Worm (Caenorhabditis elegans) whole organism, L1 larva: ENCODE measurements around the gene C09F5.1.

Experiments used
- C16A3.4 ChIP-seq: fragments of 150-350 bp; optimal IDR thresholded peaks from 2 replicates; lab custom pipeline; 2014; ENCODE audit warnings: missing biosample characterization, missing genetic modification characterization
- F16B12.6 ChIP-seq: fragments of 150-350 bp; optimal IDR thresholded peaks from 2 replicates; lab custom pipeline; 2014; ENCODE audit warnings: missing biosample characterization, missing genetic modification characterization
- alr-1 ChIP-seq: fragments of 200-800 bp; sonication (Bioruptor generic); optimal IDR thresholded peaks from 2 replicates; lab custom pipeline; 2018; ENCODE audit warnings: borderline replicate concordance, mild to moderate bottlenecking, missing genetic modification characterization, missing compliant biosample characterization
- blmp-1 ChIP-seq: fragments of 150-350 bp; optimal IDR thresholded peaks from 2 replicates; lab custom pipeline; 2014; ENCODE audit warnings: missing biosample characterization, missing genetic modification characterization
- ceh-82 ChIP-seq, 3 experiments: fragments of 150-350 bp in 1 of 3; sonication (generic microtip) in 2 of 3; optimal IDR thresholded peaks; 2 replicates each; lab custom pipeline; 2014 to 2017; ENCODE audit warnings: missing biosample characterization in 3 of 3, missing genetic modification characterization in 3 of 3
- ceh-88 ChIP-seq: fragments of 200-800 bp; sonication (Bioruptor generic); IDR thresholded peaks from 2 replicates; pipeline ENCODE4 v1.3.6; 2022; ENCODE audit warnings: missing genetic modification characterization, missing compliant biosample characterization
- ces-1 ChIP-seq: fragments of 150-350 bp; optimal IDR thresholded peaks from 2 replicates; lab custom pipeline; 2014; ENCODE audit warnings: missing biosample characterization, missing genetic modification reagents, missing genetic modification characterization
- dpl-1 ChIP-seq, 3 experiments: fragments of 150-350 bp in 2 of 3; sonication (generic microtip) in 1 of 3; optimal IDR thresholded peaks; 2 replicates each; lab custom pipeline; 2014 to 2017; ENCODE audit warnings: missing biosample characterization in 3 of 3, missing genetic modification characterization in 3 of 3, missing genetic modification reagents in 3 of 3
- efl-1 ChIP-seq, 4 experiments: fragments of 150-350 bp; optimal IDR thresholded peaks in 3 of 4; peaks in 1 of 4; 1 replicate in 1 of 4; 2 replicates in 3 of 4; lab custom pipeline; 2014; ENCODE audit warnings: missing biosample characterization in 2 of 4, missing genetic modification characterization in 2 of 4, missing genetic modification reagents in 2 of 4
- elt-3 ChIP-seq, 6 experiments: fragments of 150-350 bp in 1 of 6; sonication (generic microtip); optimal IDR thresholded peaks; 2 replicates each; lab custom pipeline; 2017 to 2018; ENCODE audit warnings: missing biosample characterization in 6 of 6, missing genetic modification characterization in 6 of 6, inconsistent platforms in 1 of 6
- ets-5 ChIP-seq: fragments of 200-800 bp; sonication (Bioruptor generic); IDR thresholded peaks from 2 replicates; pipeline ENCODE4 v1.3.6; 2022; ENCODE audit warnings: missing genetic modification characterization, missing compliant biosample characterization
- fkh-8 ChIP-seq: sonication (generic microtip); optimal IDR thresholded peaks from 2 replicates; lab custom pipeline; 2016; ENCODE audit warnings: mild to moderate bottlenecking, missing genetic modification characterization, missing compliant biosample characterization
- fos-1 ChIP-seq: fragments of 150-350 bp; optimal IDR thresholded peaks from 2 replicates; lab custom pipeline; 2014; ENCODE audit warnings: missing biosample characterization, missing genetic modification characterization
- grh-1 ChIP-seq: fragments of 200-800 bp; sonication (Bioruptor generic); IDR thresholded peaks from 2 replicates; pipeline ENCODE4 v1.3.6; 2022; ENCODE audit warnings: missing genetic modification reagents, missing genetic modification characterization, missing compliant biosample characterization
- hlh-17 ChIP-seq: fragments of 200-800 bp; sonication (Bioruptor generic); optimal IDR thresholded peaks from 2 replicates; lab custom pipeline; 2018; ENCODE audit warnings: missing genetic modification characterization, mild to moderate bottlenecking, missing compliant biosample characterization, moderate library complexity, borderline replicate concordance
- lin-13 ChIP-seq: fragments of 150-350 bp; optimal IDR thresholded peaks from 2 replicates; lab custom pipeline; 2014; ENCODE audit warnings: missing biosample characterization, missing genetic modification reagents, missing genetic modification characterization
- lin-15B ChIP-seq: fragments of 150-350 bp; sonication (generic microtip); optimal IDR thresholded peaks from 3 replicates; lab custom pipeline; 2014; ENCODE audit warnings: missing biosample characterization, missing genetic modification characterization
- lin-35 ChIP-seq, 2 experiments: fragments of 150-350 bp; optimal IDR thresholded peaks; 2 replicates each; lab custom pipeline; 2014; ENCODE audit warnings: missing biosample characterization in 2 of 2, missing genetic modification characterization in 2 of 2, missing genetic modification reagents in 2 of 2
- lin-39 ChIP-seq: fragments of 150-350 bp; optimal IDR thresholded peaks from 2 replicates; lab custom pipeline; 2014; ENCODE audit warnings: missing biosample characterization, missing genetic modification reagents, missing genetic modification characterization
- lir-3 ChIP-seq: sonication (generic microtip); optimal IDR thresholded peaks from 2 replicates; lab custom pipeline; 2016; ENCODE audit warnings: mild to moderate bottlenecking, missing genetic modification characterization, moderate library complexity, missing compliant biosample characterization; ENCODE audit not compliant: poor library complexity
- lsy-2 ChIP-seq, 2 experiments: fragments of 150-350 bp; optimal IDR thresholded peaks; 2 replicates each; lab custom pipeline; 2014; ENCODE audit warnings: missing biosample characterization in 2 of 2, missing genetic modification characterization in 2 of 2
- mdl-1 ChIP-seq, 2 experiments: fragments of 150-350 bp; optimal IDR thresholded peaks; 2 replicates each; lab custom pipeline; 2014 to 2017; ENCODE audit warnings: missing biosample characterization in 2 of 2, missing genetic modification characterization in 2 of 2, inconsistent platforms in 1 of 2
- mef-2 ChIP-seq: fragments of 150-350 bp; optimal IDR thresholded peaks from 2 replicates; lab custom pipeline; 2014; ENCODE audit warnings: missing biosample characterization, missing genetic modification characterization
- nhr-12 ChIP-seq: sonication (generic microtip); optimal IDR thresholded peaks from 2 replicates; lab custom pipeline; 2017; ENCODE audit warnings: missing biosample characterization, missing genetic modification characterization
- nhr-19 ChIP-seq: fragments of 200-800 bp; sonication (Bioruptor generic); conservative IDR thresholded peaks from 2 replicates; pipeline ENCODE4 v1.3.6; 2022; ENCODE audit warnings: missing genetic modification characterization, missing compliant biosample characterization
- nhr-237 ChIP-seq: fragments of 150-350 bp; optimal IDR thresholded peaks from 2 replicates; lab custom pipeline; 2014; ENCODE audit warnings: missing biosample characterization, missing genetic modification characterization
- nhr-47 ChIP-seq: sonication (generic microtip); optimal IDR thresholded peaks from 2 replicates; lab custom pipeline; 2016; ENCODE audit warnings: mild to moderate bottlenecking, missing genetic modification characterization, moderate library complexity, missing compliant biosample characterization
- nhr-85 ChIP-seq: sonication (generic microtip); peaks from one replicate; lab custom pipeline; 2016; ENCODE audit warnings: missing genetic modification characterization, inconsistent platforms, missing compliant biosample characterization
- pag-3 ChIP-seq: sonication (generic microtip); optimal IDR thresholded peaks from 2 replicates; lab custom pipeline; 2017; ENCODE audit warnings: missing genetic modification characterization, mild to moderate bottlenecking, missing compliant biosample characterization, antibody characterized with exemption, borderline replicate concordance; ENCODE audit not compliant: insufficient read depth
- pqm-1 ChIP-seq: sonication (generic microtip); optimal IDR thresholded peaks from 3 replicates; lab custom pipeline; 2017; ENCODE audit warnings: missing biosample characterization, missing genetic modification characterization
- rnt-1 ChIP-seq: sonication (generic microtip); optimal IDR thresholded peaks from 2 replicates; lab custom pipeline; 2016; ENCODE audit warnings: mild to moderate bottlenecking, missing genetic modification characterization, moderate library complexity, missing compliant biosample characterization
- sptf-1 ChIP-seq: fragments of 150-350 bp; optimal IDR thresholded peaks from 2 replicates; lab custom pipeline; 2014; ENCODE audit warnings: missing biosample characterization, missing genetic modification characterization
- sup-37 ChIP-seq: fragments of 200-800 bp; sonication (Bioruptor generic); optimal IDR thresholded peaks from 2 replicates; lab custom pipeline; 2018; ENCODE audit warnings: mild to moderate bottlenecking, missing genetic modification characterization, missing compliant biosample characterization
- tlp-1 ChIP-seq: fragments of 150-350 bp; optimal IDR thresholded peaks from 2 replicates; lab custom pipeline; 2014; ENCODE audit warnings: missing biosample characterization, missing genetic modification characterization
- unc-130 ChIP-seq: fragments of 150-350 bp; optimal IDR thresholded peaks from 2 replicates; lab custom pipeline; 2017; ENCODE audit warnings: missing biosample characterization, missing genetic modification characterization, inconsistent platforms
- unc-30 ChIP-seq: sonication (generic microtip); optimal IDR thresholded peaks from 2 replicates; lab custom pipeline; 2017; ENCODE audit warnings: missing biosample characterization, missing genetic modification characterization
- unc-86 ChIP-seq: sonication (generic microtip); optimal IDR thresholded peaks from 2 replicates; lab custom pipeline; 2016; ENCODE audit warnings: missing genetic modification characterization, missing compliant biosample characterization
- unc-98 ChIP-seq: fragments of 200-800 bp; sonication (Bioruptor generic); IDR thresholded peaks from 2 replicates; pipeline ENCODE4 v1.3.6; 2022; ENCODE audit warnings: missing genetic modification characterization, missing compliant biosample characterization
- vab-15 ChIP-seq: sonication (generic microtip); optimal IDR thresholded peaks from 2 replicates; lab custom pipeline; 2017; ENCODE audit warnings: missing genotype, mild to moderate bottlenecking, missing genetic modification characterization, missing compliant biosample characterization
- xbp-1 ChIP-seq: sonication (generic microtip); optimal IDR thresholded peaks from 2 replicates; lab custom pipeline; 2016; ENCODE audit warnings: missing genetic modification characterization, missing compliant biosample characterization

The C09F5.1 gene

ce11 chrIII:640198-640803 is 18.2 kb upstream of the C09F5.1 start, which contains the start of the genes tag-266 and tag-267 (continued):
- no peak for TF ChIP-seq hlh-17 (GFP tag; lab: Kevin White, UChicago)
- TF ChIP-seq C16A3.4 (tag; lab: Kevin White, UChicago), result peak; percentile 87
- TF ChIP-seq fos-1, result peak; percentile 55
- no peak for TF ChIP-seq nhr-12
- TF ChIP-seq rnt-1 (tag; lab: Kevin White, UChicago), result peak; percentile 76
- peak; percentile 59 to 62 for TF ChIP-seq efl-1 (optimal IDR thresholded peaks at IDR 0.05; lab: Kevin White, UChicago)
- peak; percentile 64 to 91 for TF ChIP-seq efl-1 (GFP tag; optimal IDR thresholded peaks at IDR 0.05 in 1 of 2; lab: Kevin White, UChicago)
- peak; percentile 90 for TF ChIP-seq fkh-8 (tag; lab: Kevin White, UChicago)
- TF ChIP-seq mdl-1 (tag; optimal IDR thresholded peaks at IDR 0.05; lab: Kevin White, UChicago), result no peak
- no peak for TF ChIP-seq ces-1 (GFP tag; lab: Kevin White, UChicago)
- TF ChIP-seq blmp-1 (tag; lab: Kevin White, UChicago), result peak; percentile 18
- peak; percentile 40 for TF ChIP-seq lin-15B (tag; lab: Kevin White, UChicago)
- peak; percentile 69 for TF ChIP-seq nhr-237
- peak; percentile 58 for TF ChIP-seq nhr-19 (GFP tag; lab: Robert Waterston, UW)
- TF ChIP-seq elt-3 (tag; optimal IDR thresholded peaks at IDR 0.05; lab: Kevin White, UChicago), result no peak
- no peak for TF ChIP-seq sptf-1 (tag; lab: Kevin White, UChicago)
- TF ChIP-seq ceh-88 (GFP tag; lab: Robert Waterston, UW), result peak; percentile 83; the same call in 1 of the 2 replicates
- no peak for TF ChIP-seq grh-1 (GFP tag; lab: Robert Waterston, UW)
- no peak for TF ChIP-seq tlp-1 (tag; lab: Kevin White, UChicago)
- TF ChIP-seq pag-3 (tag; lab: Kevin White, UChicago), result no peak
- TF ChIP-seq unc-130 (tag; lab: Kevin White, UChicago), result peak; percentile 44
- TF ChIP-seq lsy-2 (tag; optimal IDR thresholded peaks at IDR 0.05; lab: Kevin White, UChicago), result peak; percentile 61 to 83
- TF ChIP-seq nhr-85 (tag; lab: Kevin White, UChicago), result peak; percentile 86
- peak; percentile 88 for TF ChIP-seq nhr-47 (tag; lab: Kevin White, UChicago)
- no peak for TF ChIP-seq pqm-1 (tag; lab: Kevin White, UChicago)
- TF ChIP-seq lin-39 (tag; lab: Kevin White, UChicago), result peak; percentile 4

ce11 chrIII:641759-642158 is 16.8 kb upstream of the C09F5.1 start, which contains the start of gene W06E11.1:
W06E11.1 (plus strand) TSS chrIII:642059.
- TF ChIP-seq blmp-1 (tag; lab: Kevin White, UChicago), result no peak
- no peak for TF ChIP-seq unc-98 (GFP tag; lab: Robert Waterston, UW)
- TF ChIP-seq lin-35 (GFP tag; optimal IDR thresholded peaks at IDR 0.05; lab: Kevin White, UChicago), result no peak
- no peak for TF ChIP-seq lin-13 (GFP tag; lab: Kevin White, UChicago)
- no peak for TF ChIP-seq dpl-1 (GFP tag; optimal IDR thresholded peaks at IDR 0.05; lab: Kevin White, UChicago)
- no peak for TF ChIP-seq unc-86 (tag; lab: Kevin White, UChicago)

- no peak for TF ChIP-seq nhr-47 (tag; lab: Kevin White, UChicago)
- TF ChIP-seq lin-39 (tag; lab: Kevin White, UChicago), result no peak
- no peak for TF ChIP-seq sptf-1 (tag; lab: Kevin White, UChicago)
- no peak for TF ChIP-seq efl-1 (optimal IDR thresholded peaks at IDR 0.05; lab: Kevin White, UChicago)
- peak in 1 of 2 experiments; percentile 76 for TF ChIP-seq efl-1 (GFP tag; optimal IDR thresholded peaks at IDR 0.05 in 1 of 2; lab: Kevin White, UChicago)
- TF ChIP-seq rnt-1 (tag; lab: Kevin White, UChicago), result no peak
Measured at ce11 chrIII:644660-645059, 13.8 kb upstream of the C09F5.1 start.

DNA sequence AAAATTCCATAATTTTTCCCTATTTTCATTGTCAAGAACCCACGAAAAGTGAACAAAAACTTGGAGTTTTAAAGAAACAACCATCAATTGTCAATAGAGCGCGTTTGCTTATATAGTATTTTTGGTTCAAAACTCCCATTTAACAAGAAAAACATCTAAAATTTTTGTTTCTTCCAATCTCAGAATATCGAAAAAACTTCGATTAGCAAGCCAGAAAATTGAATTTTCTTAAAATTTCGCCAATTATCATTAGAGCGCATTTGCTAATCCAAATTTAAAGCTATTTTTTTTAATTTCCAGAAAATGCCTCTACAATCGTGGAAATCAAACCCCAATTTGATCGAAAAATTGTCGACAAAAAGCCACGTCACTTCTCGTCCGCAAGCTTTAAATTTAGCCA is 12.1 kb upstream of the C09F5.1 start, which contains the start of gene orai-1:
Gene orai-1 (plus strand): TSS at position 301 of the 400 bp plus-strand sequence.
- TF ChIP-seq pqm-1 (tag; lab: Kevin White, UChicago) (no peak), lin-13 (GFP tag; lab: Kevin White, UChicago) (no peak), lir-3 (tag; lab: Kevin White, UChicago) (no peak), nhr-12 (no peak), unc-30 (tag; lab: Kevin White, UChicago) (no peak), F16B12.6 (no peak), xbp-1 (no peak), vab-15 (tag; lab: Kevin White, UChicago) (no peak), alr-1 (tag; lab: Kevin White, UChicago) (no peak), mef-2 (no peak), ceh-88 (GFP tag; lab: Robert Waterston, UW) (no peak), ceh-82 (tag; optimal IDR thresholded peaks at IDR 0.05; lab: Kevin White, UChicago) (no peak), grh-1 (GFP tag; lab: Robert Waterston, UW) (no peak), sup-37 (GFP tag; lab: Kevin White, UChicago) (no peak), ets-5 (no peak)
